Worm (Caenorhabditis elegans) whole organism, L2 larva: ENCODE data around the gene Y77E11A.16.

Source experiments
- fos-1 ChIP-seq: fragments of 150-350 bp; optimal IDR thresholded peaks from 2 replicates; lab custom pipeline; 2014; ENCODE audit warnings: missing biosample characterization, missing genetic modification characterization
- mab-5 ChIP-seq: fragments of 150-350 bp; optimal IDR thresholded peaks from 2 replicates; lab custom pipeline; 2014; ENCODE audit warnings: missing biosample characterization, missing genetic modification characterization
- nhr-21 ChIP-seq: fragments of 150-350 bp; optimal IDR thresholded peaks from 2 replicates; lab custom pipeline; 2014; ENCODE audit warnings: missing biosample characterization, missing genetic modification characterization
- snpc-4 ChIP-seq: fragments of 150-350 bp; optimal IDR thresholded peaks from 2 replicates; lab custom pipeline; 2014; ENCODE audit warnings: missing biosample characterization, missing genetic modification characterization
- zag-1 ChIP-seq: fragments of 150-350 bp; optimal IDR thresholded peaks from 2 replicates; lab custom pipeline; 2014; ENCODE audit warnings: missing biosample characterization, missing genetic modification characterization

- TF ChIP-seq nhr-21 (tag; lab: Kevin White, UChicago): no peak
- no peak for TF ChIP-seq fos-1
- TF ChIP-seq mab-5: no peak
- TF ChIP-seq snpc-4 (tag; lab: Kevin White, UChicago): no peak
- TF ChIP-seq zag-1: no peak
Observed at ce11 chrIV:1472145-1472544, 13.1 kb upstream of the Y77E11A.16 start.
